Fruit fly (Drosophila melanogaster): ENCODE data around the gene CG43115.

DNA sequence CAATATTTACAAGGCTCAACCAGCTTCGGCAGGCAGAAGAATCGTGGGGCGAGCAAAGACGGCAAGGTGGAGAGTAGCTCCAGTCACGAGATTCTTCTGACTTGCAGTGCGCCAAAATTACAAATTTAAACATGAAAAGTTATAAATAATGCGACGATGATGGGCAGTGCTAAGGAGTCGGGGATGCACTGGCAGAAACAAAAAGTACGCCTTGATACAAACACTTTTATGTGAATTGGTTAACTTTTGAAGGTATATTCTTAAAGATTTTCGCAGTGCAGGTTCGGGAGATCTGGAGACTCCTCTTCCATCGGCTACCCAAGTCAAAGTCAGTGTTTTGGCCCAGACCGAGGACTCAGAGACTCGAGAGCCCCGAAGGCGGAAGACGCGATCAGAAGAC is 44.8 kb downstream of the CG43115 start:
- TF ChIP-seq CG8478 (optimal IDR thresholded peaks at IDR 0.05) (no peak), CTCF (optimal IDR thresholded peaks at IDR 0.05) (no peak)
